Fruit fly (Drosophila melanogaster) whole organism, embryonic: ENCODE results near the gene Cdc45.

Experiments used
- Abd-B ChIP-seq: fragments of 200-800 bp; sonication (Bioruptor generic); optimal IDR thresholded peaks from 2 replicates; lab custom pipeline; 2018; ENCODE audit warnings: missing biosample characterization, mild to moderate bottlenecking, missing genetic modification characterization, moderate library complexity
- Bgb ChIP-seq: fragments of 200-800 bp; sonication (Bioruptor generic); IDR thresholded peaks from 2 replicates; pipeline ENCODE4 v1.3.6; 2022; ENCODE audit warnings: missing biosample characterization, missing genetic modification characterization; ENCODE audit not compliant: partially characterized antibody
- CG11504 ChIP-seq: fragments of 200-800 bp; sonication (Bioruptor generic); optimal IDR thresholded peaks from 3 replicates; lab custom pipeline; 2019; ENCODE audit warnings: missing biosample characterization, mild to moderate bottlenecking, missing genetic modification characterization, moderate library complexity
- CG11696 ChIP-seq: fragments of 200-800 bp; sonication (Bioruptor generic); IDR thresholded peaks from 2 replicates; pipeline ENCODE4 v1.3.6; 2022; ENCODE audit warnings: missing biosample characterization, missing genetic modification characterization
- CG12104 ChIP-seq: fragments of 200-800 bp; sonication (Bioruptor generic); optimal IDR thresholded peaks from 3 replicates; lab custom pipeline; 2016; ENCODE audit warnings: missing biosample characterization, missing genetic modification characterization
- CG13894 ChIP-seq: fragments of 200-800 bp; sonication (Bioruptor generic); optimal IDR thresholded peaks from 3 replicates; lab custom pipeline; 2018; ENCODE audit warnings: missing biosample characterization, mild to moderate bottlenecking, missing genetic modification characterization, moderate library complexity
- CG15073 ChIP-seq: fragments of 200-800 bp; sonication (Bioruptor generic); optimal IDR thresholded peaks from 2 replicates; lab custom pipeline; 2016; ENCODE audit warnings: missing biosample characterization, missing genetic modification characterization
- CG1832 ChIP-seq: fragments of 200-800 bp; sonication (Bioruptor generic); optimal IDR thresholded peaks from 2 replicates; lab custom pipeline; 2017; ENCODE audit warnings: missing biosample characterization, mild to moderate bottlenecking, missing genetic modification characterization, inconsistent platforms
- CG18599 ChIP-seq: fragments of 200-800 bp; sonication (Bioruptor generic); optimal IDR thresholded peaks from 3 replicates; lab custom pipeline; 2017; ENCODE audit warnings: missing biosample characterization, missing genetic modification characterization, mild to moderate bottlenecking, moderate library complexity, missing genetic modification reagents
- CG2116 ChIP-seq: fragments of 200-800 bp; sonication (Bioruptor generic); optimal IDR thresholded peaks from 3 replicates; lab custom pipeline; 2018; ENCODE audit warnings: missing biosample characterization, mild to moderate bottlenecking, missing genetic modification characterization
- CG2678 ChIP-seq: fragments of 200-800 bp; sonication (Bioruptor generic); optimal IDR thresholded peaks from 3 replicates; lab custom pipeline; 2019; ENCODE audit warnings: missing biosample characterization, mild to moderate bottlenecking, missing genetic modification characterization, moderate library complexity
- CG31224 ChIP-seq: fragments of 200-800 bp; sonication (Bioruptor generic); IDR thresholded peaks from 2 replicates; pipeline ENCODE4 v1.3.6; 2022; ENCODE audit warnings: missing biosample characterization, missing genetic modification characterization
- CG31441 ChIP-seq: fragments of 200-800 bp; sonication (Bioruptor generic); IDR thresholded peaks from 2 replicates; pipeline ENCODE4 v1.3.6; 2022; ENCODE audit warnings: missing biosample characterization, missing genetic modification characterization
- CG32772 ChIP-seq: fragments of 200-800 bp; sonication (Bioruptor generic); IDR thresholded peaks from 2 replicates; pipeline ENCODE4 v1.3.6; 2022; ENCODE audit warnings: missing biosample characterization, missing genetic modification characterization
- CG7839 ChIP-seq: fragments of 200-800 bp; sonication (Bioruptor generic); optimal IDR thresholded peaks from 3 replicates; lab custom pipeline; 2018; ENCODE audit warnings: missing biosample characterization, mild to moderate bottlenecking, missing genetic modification characterization, moderate library complexity
- CHES-1-like ChIP-seq: fragments of 200-800 bp; sonication (Bioruptor generic); optimal IDR thresholded peaks from 2 replicates; lab custom pipeline; 2016; ENCODE audit warnings: missing biosample characterization, missing genetic modification characterization
- Deaf1 ChIP-seq: fragments of 200-800 bp; optimal IDR thresholded peaks from 3 replicates; lab custom pipeline; 2019; ENCODE audit warnings: missing biosample characterization, mild to moderate bottlenecking, missing genetic modification characterization, moderate library complexity
- Hr51 ChIP-seq, 2 experiments: fragments of 200-800 bp; sonication (Bioruptor generic); optimal IDR thresholded peaks; 2 replicates in 1 of 2; 3 replicates in 1 of 2; lab custom pipeline; 2016 to 2018; ENCODE audit warnings: missing biosample characterization in 2 of 2, missing genetic modification characterization in 2 of 2, mild to moderate bottlenecking in 1 of 2, moderate library complexity in 1 of 2
- Stat92E ChIP-seq, 3 experiments: fragments of >200 bp in 2 of 3; fragments of 200-800 bp in 1 of 3; sonication (Bioruptor generic) in 1 of 3; optimal IDR thresholded peaks; 2 replicates each; lab custom pipeline; 2017 to 2019; ENCODE audit warnings: missing biosample characterization in 3 of 3, missing genetic modification characterization in 3 of 3, mild to moderate bottlenecking in 1 of 3, moderate library complexity in 1 of 3
- amos ChIP-seq: fragments of 200-800 bp; sonication (Bioruptor generic); IDR thresholded peaks from 2 replicates; pipeline ENCODE4 v1.3.6; 2022; ENCODE audit warnings: missing biosample characterization, missing genetic modification characterization; ENCODE audit not compliant: partially characterized antibody
- dysf ChIP-seq: fragments of 200-800 bp; sonication (Bioruptor generic); IDR thresholded peaks from 3 replicates; pipeline ENCODE4 v1.3.6; 2022; ENCODE audit warnings: missing biosample characterization, missing genetic modification characterization
- esg ChIP-seq: fragments of 200-800 bp; sonication (Bioruptor generic); conservative IDR thresholded peaks from 2 replicates; pipeline ENCODE4 v1.3.6; 2022; ENCODE audit warnings: missing biosample characterization, missing genetic modification characterization
- ftz-f1 ChIP-seq: fragments of 200-800 bp; sonication (Bioruptor generic); optimal IDR thresholded peaks from 2 replicates; lab custom pipeline; 2016; ENCODE audit warnings: missing biosample characterization, missing genetic modification characterization
- gem ChIP-seq: fragments of 200-800 bp; sonication (Bioruptor generic); optimal IDR thresholded peaks from 2 replicates; lab custom pipeline; 2019; ENCODE audit warnings: missing biosample characterization, mild to moderate bottlenecking, missing genetic modification characterization, moderate library complexity
- hth ChIP-seq: fragments of >200 bp; optimal IDR thresholded peaks from 2 replicates; lab custom pipeline; 2017; ENCODE audit warnings: inconsistent platforms
- nmo ChIP-seq: fragments of 200-800 bp; sonication (Bioruptor generic); optimal IDR thresholded peaks from 2 replicates; lab custom pipeline; 2018; ENCODE audit warnings: missing biosample characterization, mild to moderate bottlenecking, missing genetic modification characterization, moderate library complexity
- pan ChIP-seq, 4 experiments: fragments of >200 bp in 3 of 4; fragments of 200-800 bp in 1 of 4; sonication (Bioruptor generic) in 1 of 4; optimal IDR thresholded peaks in 3 of 4; IDR thresholded peaks in 1 of 4; 2 replicates each; pipeline versions ENCODE4 v1.3.6 to Lab custom; 2017 to 2022; ENCODE audit warnings: missing biosample characterization in 2 of 4, missing genetic modification characterization in 2 of 4, mixed read lengths in 1 of 4
- phol ChIP-seq: fragments of 200-800 bp; sonication (Bioruptor generic); optimal IDR thresholded peaks from 3 replicates; lab custom pipeline; 2018; ENCODE audit warnings: missing biosample characterization, mild to moderate bottlenecking, missing genetic modification characterization, moderate library complexity
- pita ChIP-seq: fragments of 200-800 bp; sonication (Bioruptor generic); optimal IDR thresholded peaks from 2 replicates; lab custom pipeline; 2017; ENCODE audit warnings: missing biosample characterization, mild to moderate bottlenecking, missing genetic modification characterization
- run ChIP-seq: fragments of 200-800 bp; sonication (Bioruptor generic); optimal IDR thresholded peaks from 3 replicates; lab custom pipeline; 2018; ENCODE audit warnings: missing biosample characterization, mild to moderate bottlenecking, missing genetic modification characterization
- sens ChIP-seq: fragments of 200-800 bp; sonication (Bioruptor generic); peaks from one replicate; lab custom pipeline; 2016; ENCODE audit warnings: missing biosample characterization, missing genetic modification characterization
- seq ChIP-seq: fragments of 200-800 bp; sonication (Bioruptor generic); IDR thresholded peaks from 2 replicates; pipeline ENCODE4 v1.3.6; 2022; ENCODE audit warnings: missing biosample characterization, missing genetic modification characterization
- sqz ChIP-seq: fragments of 200-800 bp; sonication (Bioruptor generic); optimal IDR thresholded peaks from 3 replicates; lab custom pipeline; 2018; ENCODE audit warnings: missing biosample characterization, mild to moderate bottlenecking, missing genetic modification characterization
- ssp ChIP-seq: fragments of 200-800 bp; sonication (Bioruptor generic); IDR thresholded peaks from 2 replicates; pipeline ENCODE4 v1.3.6; 2022; ENCODE audit warnings: missing biosample characterization, missing genetic modification characterization
- twi ChIP-seq: fragments of 200-800 bp; optimal IDR thresholded peaks from 2 replicates; lab custom pipeline; 2019; ENCODE audit warnings: missing biosample characterization, mild to moderate bottlenecking, missing genetic modification characterization, moderate library complexity
- z ChIP-seq: fragments of 200-800 bp; sonication (Bioruptor generic); IDR thresholded peaks from 3 replicates; pipeline ENCODE4 v1.3.6; 2022; ENCODE audit warnings: missing biosample characterization, missing genetic modification characterization

Gene Cdc45

dm6 chrX:998884-999283, 31.5 kb downstream of the Cdc45 start:
- no peak for TF ChIP-seq CG31224 (GFP tag; lab: Robert Waterston, UW)
- no peak for TF ChIP-seq ftz-f1 (GFP tag; lab: Kevin White, UChicago)
- TF ChIP-seq CG31441 (GFP tag; lab: Robert Waterston, UW) = 0 out of 2 replicates have a peak, but pooled peaks have one; percentile 9
- TF ChIP-seq Abd-B (GFP tag; lab: Kevin White, UChicago) = peak; percentile 3
- peak; percentile 37 for TF ChIP-seq CG11504 (tag; lab: Kevin White, UChicago)
- peak; percentile 71 for TF ChIP-seq sens (GFP tag; lab: Kevin White, UChicago)
- peak; percentile 12 for TF ChIP-seq phol (tag; lab: Kevin White, UChicago)
- TF ChIP-seq CG1832 = no peak
- TF ChIP-seq CG18599 (GFP tag; lab: Kevin White, UChicago) = peak; percentile 32
- peak; percentile 11 for TF ChIP-seq nmo (GFP tag; lab: Kevin White, UChicago)
- TF ChIP-seq CG12104 (GFP tag; lab: Kevin White, UChicago) = no peak
- TF ChIP-seq pita (GFP tag; lab: Kevin White, UChicago) = no peak
- TF ChIP-seq CG13894 (tag; lab: Kevin White, UChicago) = no peak
- peak; percentile 14 for TF ChIP-seq CG7839 (tag; lab: Kevin White, UChicago)
- TF ChIP-seq seq (GFP tag; lab: Robert Waterston, UW) = no peak
- TF ChIP-seq twi (tag; lab: Kevin White, UChicago) = no peak
- no peak for TF ChIP-seq CHES-1-like (GFP tag; lab: Kevin White, UChicago)
- peak; percentile 13 for TF ChIP-seq gem
- no peak for TF ChIP-seq CG32772 (GFP tag; lab: Robert Waterston, UW)
- TF ChIP-seq run (tag; lab: Kevin White, UChicago) = no peak
- TF ChIP-seq CG11696 (GFP tag; lab: Robert Waterston, UW) = 0 out of 2 replicates have a peak, but pooled peaks have one; percentile 24
- TF ChIP-seq hth (lab: Kevin White, UChicago) = no peak
- TF ChIP-seq Hr51 (GFP tag; optimal IDR thresholded peaks at IDR 0.05; lab: Kevin White, UChicago) = peak in 1 of 2 experiments; percentile 0
- TF ChIP-seq CG2116 (GFP tag; lab: Kevin White, UChicago) = no peak
- TF ChIP-seq sqz (GFP tag; lab: Kevin White, UChicago) = no peak
- peak; percentile 24 for TF ChIP-seq CG2678
- no peak for TF ChIP-seq amos
- no peak for TF ChIP-seq ssp (GFP tag; lab: Robert Waterston, UW)
- TF ChIP-seq esg (GFP tag; lab: Robert Waterston, UW) = 0 out of 2 replicates have a peak, but pooled peaks have one; percentile 8

- no peak for TF ChIP-seq dysf (GFP tag; lab: Robert Waterston, UW)
- no peak for TF ChIP-seq pan (optimal IDR thresholded peaks at IDR 0.05; lab: Kevin White, UChicago)
- no peak for TF ChIP-seq pan (GFP tag; optimal IDR thresholded peaks at IDR 0.05 in 1 of 2, IDR thresholded peaks at IDR 0.05 in 1 of 2)
- no peak for TF ChIP-seq Bgb (GFP tag; lab: Robert Waterston, UW)
Observed at dm6 chrX:990218-990617, 40.1 kb downstream of the Cdc45 start, which contains the start of gene CG18823. Gene CG18823 (plus strand): TSS chrX:990518.

- TF ChIP-seq Deaf1 (peak; percentile 87), Stat92E (GFP tag; optimal IDR thresholded peaks at IDR 0.05; lab: Kevin White, UChicago) (no peak), z (GFP tag; lab: Robert Waterston, UW) (peak; percentile 80), CG15073 (GFP tag; lab: Kevin White, UChicago) (no peak), esg (GFP tag; lab: Robert Waterston, UW) (no peak)
- TF ChIP-seq, all 482 proteins: peak for 2
Observed at dm6 chrX:985911-986310, 44.4 kb downstream of the Cdc45 start.
